Worm (Caenorhabditis elegans) whole organism, mixed stage, embryonic: ENCODE data around the gene dylt-2.

Experiments
- elt-3 ChIP-seq: fragments of 150-350 bp; optimal IDR thresholded peaks from 2 replicates; lab custom pipeline; 2014; ENCODE audit warnings: missing biosample characterization, missing genetic modification characterization
- nhr-28 ChIP-seq: fragments of 150-350 bp; optimal IDR thresholded peaks from 2 replicates; lab custom pipeline; 2014; ENCODE audit warnings: missing biosample characterization, missing genetic modification characterization
- unc-39 ChIP-seq: fragments of 150-350 bp; optimal IDR thresholded peaks from 2 replicates; lab custom pipeline; 2014; ENCODE audit warnings: missing biosample characterization, missing genetic modification characterization
- unc-62 ChIP-seq: fragments of 150-350 bp; optimal IDR thresholded peaks from 2 replicates; lab custom pipeline; 2014; ENCODE audit warnings: missing biosample characterization, missing genetic modification reagents, missing genetic modification characterization
- ztf-11 ChIP-seq: fragments of 150-350 bp; optimal IDR thresholded peaks from 2 replicates; lab custom pipeline; 2014; ENCODE audit warnings: missing biosample characterization, missing genetic modification characterization

DNA sequence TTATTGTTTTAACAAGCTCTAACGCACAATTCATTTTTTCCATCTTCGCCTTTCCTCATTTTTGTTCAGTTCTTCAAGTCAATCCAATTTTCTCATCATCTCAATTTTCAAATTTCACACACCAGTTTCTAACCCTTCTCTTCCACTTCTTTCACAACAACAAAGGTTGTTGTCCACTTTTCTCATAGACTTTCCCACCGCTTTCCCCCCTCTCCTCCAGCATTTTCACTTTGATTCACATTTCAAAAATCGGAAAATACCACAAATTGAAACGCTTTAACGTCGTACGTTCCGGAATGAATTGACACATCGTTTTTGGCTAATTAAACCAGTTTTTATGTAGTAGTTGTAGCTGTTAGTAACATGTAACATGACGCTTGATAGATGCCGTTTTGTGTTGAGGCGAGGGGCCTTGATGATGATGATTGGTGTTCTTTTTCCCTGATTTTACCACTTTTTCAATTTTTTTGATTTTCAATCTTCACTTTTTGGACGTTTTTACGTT, 49.7 kb downstream of the dylt-2 start:
- TF ChIP-seq elt-3 (no peak), ztf-11 (tag; lab: Kevin White, UChicago) (no peak), unc-62 (GFP tag; lab: Kevin White, UChicago) (no peak), unc-39 (no peak), nhr-28 (tag; lab: Kevin White, UChicago) (no peak)
